Fruit fly (Drosophila melanogaster): ENCODE measurements around the gene Ufd4.

dm6 chr2L:10334854-10335277, 42.7 kb upstream of the Ufd4 start:
- no peak for TF ChIP-seq CTCF (optimal IDR thresholded peaks at IDR 0.05)
- no peak for TF ChIP-seq CG8478 (optimal IDR thresholded peaks at IDR 0.05)
